Worm (Caenorhabditis elegans) whole organism, L3 larva: Measurements from ENCODE around the gene R186.8.

Experiments used
- R02D3.7 ChIP-seq: fragments of 150-350 bp; optimal IDR thresholded peaks from 2 replicates; lab custom pipeline; 2014; ENCODE audit warnings: missing biosample characterization, missing genetic modification characterization
- aly-2 ChIP-seq: fragments of 150-350 bp; optimal IDR thresholded peaks from 2 replicates; lab custom pipeline; 2014; ENCODE audit warnings: missing biosample characterization, missing genetic modification characterization
- ceh-16 ChIP-seq: sonication (generic microtip); optimal IDR thresholded peaks from 2 replicates; lab custom pipeline; 2017; ENCODE audit warnings: missing biosample characterization, missing genetic modification characterization
- ceh-82 ChIP-seq: fragments of 150-350 bp; optimal IDR thresholded peaks from 2 replicates; lab custom pipeline; 2014; ENCODE audit warnings: missing biosample characterization, missing genetic modification characterization
- daf-12 ChIP-seq: fragments of 150-350 bp; optimal IDR thresholded peaks from 2 replicates; lab custom pipeline; 2014; ENCODE audit warnings: missing biosample characterization, missing genetic modification reagents, missing genetic modification characterization
- egl-27 ChIP-seq: sonication (generic microtip); optimal IDR thresholded peaks from 4 replicates; lab custom pipeline; 2017; ENCODE audit warnings: missing biosample characterization, missing genetic modification reagents, missing genetic modification characterization
- egl-5 ChIP-seq: fragments of 150-350 bp; optimal IDR thresholded peaks from 2 replicates; lab custom pipeline; 2017; ENCODE audit warnings: missing biosample characterization, missing genetic modification reagents, missing genetic modification characterization, inconsistent platforms
- elt-1 ChIP-seq: fragments of 150-350 bp; optimal IDR thresholded peaks from 2 replicates; lab custom pipeline; 2014; ENCODE audit warnings: missing biosample characterization, missing genetic modification characterization
- elt-2 ChIP-seq: sonication (generic microtip); optimal IDR thresholded peaks from 2 replicates; lab custom pipeline; 2016; ENCODE audit warnings: missing genetic modification reagents, mild to moderate bottlenecking, missing genetic modification characterization, missing compliant biosample characterization
- elt-3 ChIP-seq, 3 experiments: fragments of 150-350 bp in 1 of 3; sonication (generic microtip) in 2 of 3; optimal IDR thresholded peaks; 2 replicates in 2 of 3; 4 replicates in 1 of 3; lab custom pipeline; 2014 to 2017; ENCODE audit warnings: missing biosample characterization in 3 of 3, missing genetic modification characterization in 3 of 3
- fkh-10 ChIP-seq: sonication (generic microtip); optimal IDR thresholded peaks from 2 replicates; lab custom pipeline; 2017; ENCODE audit warnings: missing biosample characterization, missing genetic modification reagents, missing genetic modification characterization
- fkh-2 ChIP-seq: fragments of 150-350 bp; optimal IDR thresholded peaks from 2 replicates; lab custom pipeline; 2014; ENCODE audit warnings: missing biosample characterization, missing genetic modification reagents, missing genetic modification characterization
- fos-1 ChIP-seq: fragments of 150-350 bp; optimal IDR thresholded peaks from 2 replicates; lab custom pipeline; 2014; ENCODE audit warnings: missing biosample characterization, missing genetic modification characterization
- hmg-11 ChIP-seq: sonication (generic microtip); optimal IDR thresholded peaks from 2 replicates; lab custom pipeline; 2016; ENCODE audit warnings: missing genetic modification characterization, missing compliant biosample characterization
- jun-1 ChIP-seq: fragments of 150-350 bp; optimal IDR thresholded peaks from 2 replicates; lab custom pipeline; 2014; ENCODE audit warnings: missing biosample characterization, missing genetic modification reagents, missing genetic modification characterization
- lin-15B ChIP-seq: fragments of 150-350 bp; optimal IDR thresholded peaks from 2 replicates; lab custom pipeline; 2014; ENCODE audit warnings: missing biosample characterization, missing genetic modification characterization
- lin-39 ChIP-seq: fragments of 150-350 bp; optimal IDR thresholded peaks from 2 replicates; lab custom pipeline; 2018; ENCODE audit warnings: missing biosample characterization, missing genetic modification reagents, missing genetic modification characterization
- lsy-12 ChIP-seq: sonication (generic microtip); optimal IDR thresholded peaks from 2 replicates; lab custom pipeline; 2016; ENCODE audit warnings: mild to moderate bottlenecking, missing genetic modification characterization, missing compliant biosample characterization
- mml-1 ChIP-seq: fragments of 150-350 bp; sonication (generic microtip); optimal IDR thresholded peaks from 3 replicates; lab custom pipeline; 2014; ENCODE audit warnings: missing biosample characterization, missing genetic modification characterization
- nhr-11 ChIP-seq: fragments of 150-350 bp; optimal IDR thresholded peaks from 2 replicates; lab custom pipeline; 2014; ENCODE audit warnings: missing biosample characterization, missing genetic modification characterization
- nhr-12 ChIP-seq: fragments of 150-350 bp; optimal IDR thresholded peaks from 2 replicates; lab custom pipeline; 2014; ENCODE audit warnings: missing biosample characterization, missing genetic modification characterization
- nhr-23 ChIP-seq: fragments of 150-350 bp; optimal IDR thresholded peaks from 2 replicates; lab custom pipeline; 2014; ENCODE audit warnings: missing biosample characterization, missing genetic modification reagents, missing genetic modification characterization
- nhr-25 ChIP-seq: sonication (generic microtip); optimal IDR thresholded peaks from 2 replicates; lab custom pipeline; 2017; ENCODE audit warnings: missing biosample characterization, missing genetic modification characterization
- nhr-43 ChIP-seq: sonication (generic microtip); optimal IDR thresholded peaks from 2 replicates; lab custom pipeline; 2016; ENCODE audit warnings: mild to moderate bottlenecking, missing genetic modification characterization, missing compliant biosample characterization; ENCODE audit not compliant: poor library complexity, severe bottlenecking
- nhr-67 ChIP-seq: fragments of 150-350 bp; optimal IDR thresholded peaks from 2 replicates; lab custom pipeline; 2014; ENCODE audit warnings: missing biosample characterization, missing genetic modification characterization
- nhr-76 ChIP-seq: fragments of 150-350 bp; sonication (generic microtip); optimal IDR thresholded peaks from 5 replicates; lab custom pipeline; 2014; ENCODE audit warnings: missing biosample characterization, missing genetic modification characterization
- nhr-77 ChIP-seq: fragments of 150-350 bp; optimal IDR thresholded peaks from 2 replicates; lab custom pipeline; 2014; ENCODE audit warnings: missing biosample characterization, missing genetic modification characterization
- pha-4 ChIP-seq: fragments of 150-350 bp; optimal IDR thresholded peaks from 2 replicates; lab custom pipeline; 2014; ENCODE audit warnings: missing biosample characterization, missing genetic modification reagents, missing genetic modification characterization
- pqm-1 ChIP-seq: fragments of 150-350 bp; optimal IDR thresholded peaks from 2 replicates; lab custom pipeline; 2017; ENCODE audit warnings: missing biosample characterization, missing genetic modification characterization, inconsistent platforms
- sea-2 ChIP-seq: fragments of 150-350 bp; sonication (generic microtip); optimal IDR thresholded peaks from 4 replicates; lab custom pipeline; 2014; ENCODE audit warnings: missing biosample characterization, missing genetic modification reagents, missing genetic modification characterization
- skn-1 ChIP-seq: fragments of 150-350 bp; optimal IDR thresholded peaks from 2 replicates; lab custom pipeline; 2014; ENCODE audit warnings: missing biosample characterization, missing genetic modification characterization
- snpc-4 ChIP-seq: fragments of 150-350 bp; optimal IDR thresholded peaks from 2 replicates; lab custom pipeline; 2014; ENCODE audit warnings: missing biosample characterization, missing genetic modification characterization
- tbx-2 ChIP-seq: sonication (generic microtip); optimal IDR thresholded peaks from 2 replicates; lab custom pipeline; 2016; ENCODE audit warnings: mild to moderate bottlenecking, missing genetic modification characterization, missing compliant biosample characterization
- unc-39 ChIP-seq: sonication (generic microtip); optimal IDR thresholded peaks from 4 replicates; lab custom pipeline; 2017; ENCODE audit warnings: missing biosample characterization, missing genetic modification characterization
- ztf-11 ChIP-seq: fragments of 150-350 bp; optimal IDR thresholded peaks from 2 replicates; lab custom pipeline; 2014; ENCODE audit warnings: missing biosample characterization, missing genetic modification characterization
- ztf-4 ChIP-seq: fragments of 150-350 bp; optimal IDR thresholded peaks from 2 replicates; lab custom pipeline; 2014; ENCODE audit warnings: missing biosample characterization, missing genetic modification characterization

Gene R186.8

ce11 chrV:13004374-13004773 lies 36.6 kb upstream of the R186.8 start:
- TF ChIP-seq nhr-76 (tag; lab: Kevin White, UChicago): no peak
- no peak for TF ChIP-seq pqm-1
- no peak for TF ChIP-seq nhr-11 (tag; lab: Kevin White, UChicago)
- TF ChIP-seq mml-1 (tag; lab: Kevin White, UChicago): no peak
- TF ChIP-seq nhr-77 (tag; lab: Kevin White, UChicago): no peak
- TF ChIP-seq fos-1 (tag; lab: Kevin White, UChicago): no peak
- TF ChIP-seq hmg-11: no peak
- TF ChIP-seq pha-4 (tag; lab: Kevin White, UChicago): no peak
- no peak for TF ChIP-seq elt-3 (tag; optimal IDR thresholded peaks at IDR 0.05; lab: Kevin White, UChicago)
- TF ChIP-seq snpc-4 (tag; lab: Kevin White, UChicago): no peak
- TF ChIP-seq R02D3.7: no peak
- TF ChIP-seq nhr-25 (tag; lab: Kevin White, UChicago): no peak
- no peak for TF ChIP-seq elt-2 (tag; lab: Kevin White, UChicago)
- TF ChIP-seq daf-12 (tag; lab: Kevin White, UChicago): no peak
- TF ChIP-seq fkh-2 (tag; lab: Kevin White, UChicago): no peak
- TF ChIP-seq nhr-23 (tag; lab: Kevin White, UChicago): no peak
- no peak for TF ChIP-seq lin-15B (tag; lab: Kevin White, UChicago)
- no peak for TF ChIP-seq sea-2 (GFP tag; lab: Kevin White, UChicago)
- TF ChIP-seq jun-1 (tag; lab: Kevin White, UChicago): no peak
- no peak for TF ChIP-seq ztf-11

ce11 chrV:13003378-13003777 lies 35.6 kb upstream of the R186.8 start:
- TF ChIP-seq ceh-82 (tag; lab: Kevin White, UChicago): no peak
- no peak for TF ChIP-seq egl-5
- TF ChIP-seq jun-1 (tag; lab: Kevin White, UChicago): peak; percentile 34
- no peak for TF ChIP-seq nhr-76 (tag; lab: Kevin White, UChicago)
- peak; percentile 43 for TF ChIP-seq tbx-2 (tag; lab: Kevin White, UChicago)
- no peak for TF ChIP-seq aly-2 (tag; lab: Kevin White, UChicago)
- no peak for TF ChIP-seq nhr-77 (tag; lab: Kevin White, UChicago)
- peak; percentile 36 for TF ChIP-seq snpc-4 (tag; lab: Kevin White, UChicago)
- TF ChIP-seq fos-1 (tag; lab: Kevin White, UChicago): no peak
- TF ChIP-seq egl-27 (tag; lab: Kevin White, UChicago): no peak
- TF ChIP-seq skn-1 (tag; lab: Kevin White, UChicago): peak; percentile 11
- peak; percentile 9 for TF ChIP-seq pqm-1
- TF ChIP-seq nhr-11 (tag; lab: Kevin White, UChicago): no peak
- TF ChIP-seq pha-4 (tag; lab: Kevin White, UChicago): peak; percentile 66
- TF ChIP-seq elt-2 (tag; lab: Kevin White, UChicago): peak; percentile 61
- TF ChIP-seq lin-15B (tag; lab: Kevin White, UChicago): peak; percentile 26
- TF ChIP-seq nhr-25 (tag; lab: Kevin White, UChicago): peak; percentile 75
- TF ChIP-seq nhr-12 (tag; lab: Kevin White, UChicago): no peak
- peak; percentile 88 for TF ChIP-seq hmg-11
- no peak for TF ChIP-seq nhr-67
- peak; percentile 2 for TF ChIP-seq ztf-4 (tag; lab: Kevin White, UChicago)
- TF ChIP-seq ztf-11: no peak
- no peak for TF ChIP-seq elt-3 (tag; optimal IDR thresholded peaks at IDR 0.05; lab: Kevin White, UChicago)
- TF ChIP-seq fkh-2 (tag; lab: Kevin White, UChicago): no peak
- TF ChIP-seq fkh-10: no peak
- peak; percentile 85 for TF ChIP-seq lin-39 (tag; lab: Kevin White, UChicago)
- no peak for TF ChIP-seq ceh-16 (tag; lab: Kevin White, UChicago)
- no peak for TF ChIP-seq elt-1
- TF ChIP-seq unc-39 (tag; lab: Kevin White, UChicago): no peak
- peak; percentile 52 for TF ChIP-seq lsy-12
- peak; percentile 41 for TF ChIP-seq nhr-23 (tag; lab: Kevin White, UChicago)
- peak; percentile 89 for TF ChIP-seq nhr-43 (tag; lab: Kevin White, UChicago)

DNA sequence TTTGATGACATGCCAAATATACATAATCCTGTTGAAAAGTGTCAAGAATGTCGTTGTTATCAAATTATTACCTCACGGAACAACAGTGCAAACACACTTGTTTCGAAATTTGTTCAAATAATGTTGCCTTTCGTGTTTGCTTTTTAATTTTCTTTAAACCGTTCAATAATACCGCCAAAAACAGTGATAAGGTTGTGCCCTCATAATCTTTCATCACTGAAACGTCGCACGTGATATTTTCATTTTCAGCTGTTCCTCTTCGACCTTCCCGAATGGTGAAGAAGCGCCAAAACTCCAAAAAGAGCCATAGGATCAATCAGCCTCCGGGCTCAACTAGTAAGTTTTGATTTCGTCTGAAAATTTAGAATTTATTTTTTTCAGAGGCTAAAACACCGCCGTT lies 34.3 kb upstream of the R186.8 start, which contains the start of gene inft-2:
TSS of gene inft-2 (plus strand) at position 248 of the 400 bp plus-strand sequence.
- TF ChIP-seq elt-2 (tag; lab: Kevin White, UChicago) (peak; percentile 61), pha-4 (tag; lab: Kevin White, UChicago) (peak; percentile 12), lin-39 (tag; lab: Kevin White, UChicago) (no peak), pqm-1 (peak; percentile 27), nhr-67 (no peak)
